Worm (Caenorhabditis elegans): Measurements from ENCODE around the gene srx-3.

The srx-3 gene

DNA sequence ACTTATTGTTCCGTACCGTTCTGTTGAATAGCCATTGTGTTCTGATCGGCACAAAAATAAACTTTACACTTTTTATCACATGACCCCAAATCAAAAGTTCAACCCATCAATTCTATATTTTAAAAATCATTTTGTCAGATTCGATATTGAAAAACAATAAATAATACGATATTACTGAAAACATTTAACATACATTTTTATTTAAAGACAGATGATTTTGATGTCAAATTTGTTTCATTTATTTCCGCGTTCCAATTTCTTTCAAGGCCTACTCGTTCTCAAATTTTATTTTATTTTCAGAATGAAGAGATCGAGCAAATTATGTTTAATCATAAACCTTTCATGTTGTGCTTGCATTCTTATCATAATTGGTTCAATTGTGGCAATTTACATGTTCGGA lies 10.5 kb upstream of the srx-3 start, which contains the start of gene F59E11.5:
Gene F59E11.5 (plus strand): TSS at position 301 of the 400 bp plus-strand sequence.
- no peak for TF ChIP-seq mml-1 (tag; optimal IDR thresholded peaks at IDR 0.05)
- TF ChIP-seq ceh-9 (tag; optimal IDR thresholded peaks at IDR 0.05), result no peak
- TF ChIP-seq mdl-1 (tag; optimal IDR thresholded peaks at IDR 0.05), result no peak

DNA sequence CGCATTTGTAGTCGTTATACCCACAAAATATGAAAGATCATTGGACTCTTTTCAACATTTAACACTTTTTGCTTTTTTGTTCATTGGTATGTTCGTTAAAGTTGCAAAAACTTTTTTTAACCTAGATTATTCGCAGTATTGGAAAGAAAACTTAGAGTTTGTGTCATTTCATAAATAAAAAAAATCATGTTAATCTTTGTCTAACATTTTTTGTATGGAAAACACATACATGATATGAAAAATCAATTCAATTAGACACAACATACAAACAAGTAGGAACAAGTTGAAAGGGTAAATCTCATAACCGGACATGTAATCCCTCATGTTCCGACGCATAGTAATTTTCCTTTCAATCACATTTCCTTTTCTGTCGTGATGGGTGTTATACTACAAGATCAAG lies 4.2 kb upstream of the srx-3 start, which contains the start of gene F59E11.2:
Gene F59E11.2 (plus strand): TSS at position 301 of the 400 bp plus-strand sequence.
- TF ChIP-seq R02D3.7 (tag; optimal IDR thresholded peaks at IDR 0.05) (no peak), pha-4 (tag; optimal IDR thresholded peaks at IDR 0.05) (no peak), ceh-82 (tag; optimal IDR thresholded peaks at IDR 0.05) (no peak), lin-39 (tag; optimal IDR thresholded peaks at IDR 0.05) (no peak), nhr-25 (tag; optimal IDR thresholded peaks at IDR 0.05) (no peak), nhr-77 (tag; optimal IDR thresholded peaks at IDR 0.05) (no peak), fkh-2 (tag; optimal IDR thresholded peaks at IDR 0.05) (no peak), fos-1 (tag; optimal IDR thresholded peaks at IDR 0.05) (no peak), daf-12 (tag; optimal IDR thresholded peaks at IDR 0.05) (no peak), mdl-1 (tag; optimal IDR thresholded peaks at IDR 0.05) (no peak), elt-2 (tag; optimal IDR thresholded peaks at IDR 0.05) (no peak), ama-1 (optimal IDR thresholded peaks at IDR 0.05) (no peak), egl-5 (tag; optimal IDR thresholded peaks at IDR 0.05) (no peak)

DNA sequence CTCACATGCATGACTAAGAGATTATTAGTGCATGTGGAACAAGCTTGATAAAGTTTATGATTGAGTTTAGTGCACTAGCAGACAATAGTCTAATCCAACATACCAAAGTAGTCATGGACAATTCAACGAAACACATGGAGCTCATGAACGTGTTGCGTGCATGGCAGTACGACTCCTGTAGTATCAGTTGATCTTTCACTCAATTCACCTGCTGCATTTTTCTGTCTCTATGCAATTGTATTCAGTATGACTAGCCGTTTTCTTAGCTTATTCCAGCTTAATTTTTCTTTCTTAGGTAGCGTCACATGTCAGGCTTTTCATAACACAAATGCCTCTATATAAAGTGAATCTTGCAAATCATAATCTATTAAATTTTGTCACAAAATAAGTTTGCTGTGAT lies 2.1 kb upstream of the srx-3 start, which contains the start of gene srx-1:
Gene srx-1 (plus strand): TSS at position 382 of the 400 bp plus-strand sequence.
- TF ChIP-seq mdl-1 (tag; optimal IDR thresholded peaks at IDR 0.05) (no peak), ceh-9 (tag; optimal IDR thresholded peaks at IDR 0.05) (no peak), nhr-23 (tag; optimal IDR thresholded peaks at IDR 0.05) (no peak), nhr-12 (tag; optimal IDR thresholded peaks at IDR 0.05) (no peak), nhr-237 (tag; optimal IDR thresholded peaks at IDR 0.05) (no peak), nhr-11 (tag; optimal IDR thresholded peaks at IDR 0.05) (no peak), ceh-28 (tag; optimal IDR thresholded peaks at IDR 0.05) (no peak), nhr-76 (tag; optimal IDR thresholded peaks at IDR 0.05) (no peak), elt-2 (tag; optimal IDR thresholded peaks at IDR 0.05) (no peak), lin-15B (tag; optimal IDR thresholded peaks at IDR 0.05) (no peak), lin-39 (tag; optimal IDR thresholded peaks at IDR 0.05) (no peak), elt-1 (tag; optimal IDR thresholded peaks at IDR 0.05) (no peak), unc-62 (GFP tag; optimal IDR thresholded peaks at IDR 0.05) (no peak), pqm-1 (tag; optimal IDR thresholded peaks at IDR 0.05) (no peak), elt-3 (tag; optimal IDR thresholded peaks at IDR 0.05) (no peak), ceh-82 (tag; optimal IDR thresholded peaks at IDR 0.05) (no peak)

DNA sequence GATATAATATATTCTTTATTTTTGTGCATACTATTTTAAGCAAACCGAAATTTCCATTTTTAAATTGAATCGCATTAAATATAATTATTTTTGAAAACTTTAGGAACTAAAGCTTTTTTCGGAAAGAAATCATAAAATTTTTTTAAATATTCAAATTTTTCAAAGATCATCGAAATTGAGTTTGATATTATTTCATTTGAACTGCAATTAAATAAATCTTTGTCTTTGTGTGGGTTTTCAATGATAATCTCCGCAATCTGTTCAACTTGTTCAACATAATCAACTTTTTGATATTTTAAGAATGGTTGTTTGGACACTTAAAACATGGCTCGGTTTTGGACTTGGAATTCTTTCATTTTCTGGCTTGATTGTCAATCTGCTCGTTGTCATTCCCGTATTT lies 3.8 kb downstream of the srx-3 start, which contains the start of gene srx-2:
Gene srx-2 (plus strand): TSS at position 301 of the 400 bp plus-strand sequence.
- TF ChIP-seq ztf-4 (tag; optimal IDR thresholded peaks at IDR 0.05) (no peak), aly-2 (tag; optimal IDR thresholded peaks at IDR 0.05) (no peak), sea-2 (GFP tag; optimal IDR thresholded peaks at IDR 0.05) (no peak), ceh-9 (tag; optimal IDR thresholded peaks at IDR 0.05) (no peak), ama-1 (optimal IDR thresholded peaks at IDR 0.05) (no peak), daf-12 (tag; optimal IDR thresholded peaks at IDR 0.05) (no peak)

DNA sequence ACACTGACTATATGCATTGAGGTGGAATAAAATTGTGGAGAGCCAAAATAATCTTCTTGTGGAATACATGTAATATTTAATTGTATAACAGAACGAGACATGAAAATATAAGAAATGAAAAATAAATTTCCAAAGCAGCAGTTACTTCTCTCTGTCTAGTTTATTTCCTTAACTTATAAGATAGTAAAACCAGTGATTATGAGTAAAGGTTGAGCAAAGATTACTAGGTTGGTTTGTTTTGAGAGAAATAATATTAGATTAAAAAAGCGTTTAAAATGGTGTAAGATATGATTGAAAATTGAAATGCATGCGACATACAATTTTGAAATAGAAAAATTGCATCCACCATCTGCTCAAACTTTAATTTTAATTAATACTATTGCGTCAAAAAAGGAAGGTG lies 8.4 kb downstream of the srx-3 start, which contains the start of gene srh-201:
Gene srh-201 (minus strand): TSS at position 101 of the 400 bp plus-strand sequence.
- TF ChIP-seq egl-27 (tag; optimal IDR thresholded peaks at IDR 0.05), result no peak
- no peak for TF ChIP-seq pha-4 (tag; optimal IDR thresholded peaks at IDR 0.05)
- TF ChIP-seq daf-12 (tag; optimal IDR thresholded peaks at IDR 0.05), result no peak
- no peak for TF ChIP-seq ceh-82 (tag; optimal IDR thresholded peaks at IDR 0.05)
- no peak for TF ChIP-seq nhr-77 (tag; optimal IDR thresholded peaks at IDR 0.05)
- no peak for TF ChIP-seq nhr-43 (tag; optimal IDR thresholded peaks at IDR 0.05; ENCODE audit: poor library complexity, severe bottlenecking)
- TF ChIP-seq hmg-11 (tag; optimal IDR thresholded peaks at IDR 0.05), result no peak
- TF ChIP-seq ZK546.5 (tag; optimal IDR thresholded peaks at IDR 0.05), result no peak
- TF ChIP-seq nhr-237 (tag; optimal IDR thresholded peaks at IDR 0.05), result no peak
- no peak for TF ChIP-seq R02D3.7 (tag; optimal IDR thresholded peaks at IDR 0.05)
- TF ChIP-seq nhr-28 (tag; optimal IDR thresholded peaks at IDR 0.05), result no peak
- TF ChIP-seq nhr-11 (tag; optimal IDR thresholded peaks at IDR 0.05), result no peak
